Fruit fly (Drosophila melanogaster): ENCODE measurements around the gene cm.

Gene cm

dm6 chrX:7005444-7005843, 5.5 kb downstream of the cm start:
- TF ChIP-seq ss (GFP tag; optimal IDR thresholded peaks at IDR 0.05): no peak
- no peak for TF ChIP-seq cyc (GFP tag; optimal IDR thresholded peaks at IDR 0.05)
- TF ChIP-seq fd59A (GFP tag; optimal IDR thresholded peaks at IDR 0.05): no peak
- TF ChIP-seq esn (GFP tag; optimal IDR thresholded peaks at IDR 0.05): no peak
- no peak for TF ChIP-seq Blimp-1 (GFP tag; optimal IDR thresholded peaks at IDR 0.05)
- no peak for TF ChIP-seq vri (GFP tag; optimal IDR thresholded peaks at IDR 0.05)
- no peak for TF ChIP-seq CG6854 (GFP tag; optimal IDR thresholded peaks at IDR 0.05)
- no peak for TF ChIP-seq CG10669 (GFP tag; optimal IDR thresholded peaks at IDR 0.05)
- TF ChIP-seq pdm3 (GFP tag; optimal IDR thresholded peaks at IDR 0.05): no peak
- TF ChIP-seq lz (GFP tag; optimal IDR thresholded peaks at IDR 0.05): no peak
- TF ChIP-seq Ets96B (tag; optimal IDR thresholded peaks at IDR 0.05): no peak

dm6 chrX:7004101-7004700, 6.7 kb downstream of the cm start:
- no peak for TF ChIP-seq CG11762 (GFP tag; optimal IDR thresholded peaks at IDR 0.05; ENCODE audit: insufficient read depth)
- no peak for TF ChIP-seq Eip75B (GFP tag; optimal IDR thresholded peaks at IDR 0.05)
- TF ChIP-seq OdsH (GFP tag; optimal IDR thresholded peaks at IDR 0.05): no peak
- TF ChIP-seq Eip78C (GFP tag): peak; percentile 31
- TF ChIP-seq Ets96B (tag; optimal IDR thresholded peaks at IDR 0.05): no peak
- no peak for TF ChIP-seq Ets21C (GFP tag; optimal IDR thresholded peaks at IDR 0.05)
- TF ChIP-seq fkh (GFP tag; optimal IDR thresholded peaks at IDR 0.05): peak; percentile 98
- TF ChIP-seq svp (GFP tag): peak; percentile 30
- no peak for TF ChIP-seq CG11294 (GFP tag; IDR thresholded peaks at IDR 0.05)
- no peak for TF ChIP-seq CG31627 (GFP tag; optimal IDR thresholded peaks at IDR 0.05)
- TF ChIP-seq CG4318 (GFP tag; optimal IDR thresholded peaks at IDR 0.05): no peak
- TF ChIP-seq CG7368 (GFP tag; optimal IDR thresholded peaks at IDR 0.05): no peak
- TF ChIP-seq topi (GFP tag; optimal IDR thresholded peaks at IDR 0.05): no peak
- TF ChIP-seq CG6808 (GFP tag; optimal IDR thresholded peaks at IDR 0.05): no peak
- no peak for TF ChIP-seq Hr38 (GFP tag; optimal IDR thresholded peaks at IDR 0.05)
- no peak for TF ChIP-seq ss (GFP tag; optimal IDR thresholded peaks at IDR 0.05)
- no peak for TF ChIP-seq Gug (GFP tag; IDR thresholded peaks at IDR 0.05)
- TF ChIP-seq esn (GFP tag; optimal IDR thresholded peaks at IDR 0.05): no peak
- peak; percentile 3 for TF ChIP-seq Met (GFP tag; optimal IDR thresholded peaks at IDR 0.05)
- TF ChIP-seq salr (GFP tag; optimal IDR thresholded peaks at IDR 0.05): no peak
- TF ChIP-seq pdm3 (GFP tag; optimal IDR thresholded peaks at IDR 0.05): no peak
- TF ChIP-seq Blimp-1 (GFP tag; optimal IDR thresholded peaks at IDR 0.05): no peak

- TF ChIP-seq svp (GFP tag) (peak; percentile 81), CG6808 (GFP tag; optimal IDR thresholded peaks at IDR 0.05) (no peak), achi (GFP tag; optimal IDR thresholded peaks at IDR 0.05) (peak; percentile 40), ss (GFP tag; optimal IDR thresholded peaks at IDR 0.05) (peak in 1 of 2 experiments; percentile 19), CG10631 (GFP tag; optimal IDR thresholded peaks at IDR 0.05) (no peak), cyc (GFP tag; optimal IDR thresholded peaks at IDR 0.05) (peak; percentile 24), pdm3 (GFP tag; optimal IDR thresholded peaks at IDR 0.05) (peak; percentile 42), eg (GFP tag; IDR thresholded peaks at IDR 0.05) (peak; percentile 68), CG6854 (GFP tag; optimal IDR thresholded peaks at IDR 0.05) (no peak), CG4318 (GFP tag; optimal IDR thresholded peaks at IDR 0.05) (no peak), Eip78C (GFP tag) (peak; percentile 74), Eip93F (GFP tag; optimal IDR thresholded peaks at IDR 0.05) (no peak), CG1621 (tag; optimal IDR thresholded peaks at IDR 0.05) (no peak), fd59A (GFP tag; optimal IDR thresholded peaks at IDR 0.05) (no peak), Sox102F (GFP tag; optimal IDR thresholded peaks at IDR 0.05) (peak; percentile 37), Blimp-1 (GFP tag; optimal IDR thresholded peaks at IDR 0.05) (no peak), CG11902 (GFP tag; optimal IDR thresholded peaks at IDR 0.05) (no peak), CG3919 (GFP tag; optimal IDR thresholded peaks at IDR 0.05) (peak; percentile 11), Smox (GFP tag; optimal IDR thresholded peaks at IDR 0.05) (peak; percentile 20), CG7368 (GFP tag; optimal IDR thresholded peaks at IDR 0.05) (no peak), CG10669 (GFP tag; optimal IDR thresholded peaks at IDR 0.05) (no peak), Hr39 (GFP tag; optimal IDR thresholded peaks at IDR 0.05) (peak; percentile 36), Ets96B (tag; optimal IDR thresholded peaks at IDR 0.05) (no peak), CG8319 (GFP tag; optimal IDR thresholded peaks at IDR 0.05) (no peak), acj6 (GFP tag; optimal IDR thresholded peaks at IDR 0.05) (peak; percentile 17), CG11762 (GFP tag; optimal IDR thresholded peaks at IDR 0.05; ENCODE audit: insufficient read depth) (no peak), Lpt (GFP tag; optimal IDR thresholded peaks at IDR 0.05) (no peak), CG9139 (GFP tag; optimal IDR thresholded peaks at IDR 0.05) (no peak), spab (GFP tag; optimal IDR thresholded peaks at IDR 0.05) (peak; percentile 2), OdsH (GFP tag; optimal IDR thresholded peaks at IDR 0.05) (peak; percentile 8), CG8632 (GFP tag; optimal IDR thresholded peaks at IDR 0.05) (no peak), Gug (GFP tag; IDR thresholded peaks at IDR 0.05) (0 out of 2 replicates have a peak, but pooled peaks have one; percentile 15), topi (GFP tag; optimal IDR thresholded peaks at IDR 0.05) (peak; percentile 62)
These were observed 9.7 kb downstream of the cm start for dm6 chrX:7001135-7001769.
